Fruit fly (Drosophila melanogaster) whole organism, wandering third instar larva: ENCODE data around the gene Cbp80.

Experiments
- Abd-B ChIP-seq: fragments of >200 bp; optimal IDR thresholded peaks from 2 replicates; lab custom pipeline; 2017; ENCODE audit warnings: missing biosample characterization, missing genetic modification characterization
- CG32264 ChIP-seq: fragments of 200-800 bp; sonication (Bioruptor generic); optimal IDR thresholded peaks from 2 replicates; lab custom pipeline; 2016; ENCODE audit warnings: missing biosample characterization, missing genetic modification characterization
- CG9705 ChIP-seq: fragments of 200-800 bp; sonication (Bioruptor generic); optimal IDR thresholded peaks from 2 replicates; lab custom pipeline; 2018; ENCODE audit warnings: missing biosample characterization, mild to moderate bottlenecking, missing genetic modification characterization
- CrebA ChIP-seq: fragments of 200-800 bp; sonication (Bioruptor generic); optimal IDR thresholded peaks from 2 replicates; lab custom pipeline; 2016; ENCODE audit warnings: missing biosample characterization, mild to moderate bottlenecking, missing genetic modification characterization, borderline replicate concordance
- Dfd ChIP-seq: fragments of >200 bp; optimal IDR thresholded peaks from 2 replicates; lab custom pipeline; 2017; ENCODE audit warnings: missing biosample characterization, missing genetic modification characterization
- Dif ChIP-seq: fragments of 200-275, 200-300 bp; sonication (Bioruptor generic); optimal IDR thresholded peaks from 2 replicates; lab custom pipeline; 2018; ENCODE audit warnings: missing biosample characterization, missing genetic modification characterization; ENCODE audit not compliant: partially characterized antibody
- GATAd ChIP-seq: sonication (Bioruptor generic); optimal IDR thresholded peaks from 2 replicates; lab custom pipeline; 2016; ENCODE audit warnings: missing biosample characterization, missing genetic modification characterization
- HLH106 ChIP-seq: fragments of 200-800 bp; optimal IDR thresholded peaks from 3 replicates; lab custom pipeline; 2019; ENCODE audit warnings: missing biosample characterization, mild to moderate bottlenecking, missing genetic modification characterization, moderate library complexity
- Hnf4 ChIP-seq: fragments of 200-800 bp; sonication (Bioruptor generic); optimal IDR thresholded peaks from 2 replicates; lab custom pipeline; 2016; ENCODE audit warnings: missing biosample characterization, mild to moderate bottlenecking, missing genetic modification characterization
- Hr78 ChIP-seq: fragments of >200 bp; optimal IDR thresholded peaks from 2 replicates; lab custom pipeline; 2017; ENCODE audit warnings: missing biosample characterization, missing genetic modification characterization
- Hr83 ChIP-seq: fragments of 200-300 bp; sonication (Bioruptor generic); optimal IDR thresholded peaks from 2 replicates; lab custom pipeline; 2016; ENCODE audit warnings: missing biosample characterization, mild to moderate bottlenecking, missing genetic modification characterization, moderate library complexity; ENCODE audit not compliant: poor library complexity, severe bottlenecking
- Mio ChIP-seq: sonication (Bioruptor generic); optimal IDR thresholded peaks from 2 replicates; lab custom pipeline; 2016; ENCODE audit warnings: missing biosample characterization, missing genetic modification characterization
- N ChIP-seq: fragments of >200 bp; optimal IDR thresholded peaks from 2 replicates; lab custom pipeline; 2018; ENCODE audit warnings: missing biosample characterization, missing external identifiers, missing genetic modification characterization
- OdsH ChIP-seq: fragments of 200-800 bp; sonication (Bioruptor generic); optimal IDR thresholded peaks from 2 replicates; lab custom pipeline; 2016; ENCODE audit warnings: missing biosample characterization, mild to moderate bottlenecking, missing genetic modification characterization
- Rel ChIP-seq, 2 experiments: fragments of 200-800 bp; sonication (Bioruptor generic) in 1 of 2; optimal IDR thresholded peaks; 2 replicates in 1 of 2; 3 replicates in 1 of 2; lab custom pipeline; 2016 to 2019; ENCODE audit warnings: mild to moderate bottlenecking in 2 of 2, missing biosample characterization in 2 of 2, missing genetic modification characterization in 2 of 2, moderate library complexity in 1 of 2
- Sp1 ChIP-seq: fragments of 200-800 bp; sonication (Bioruptor generic); optimal IDR thresholded peaks from 3 replicates; lab custom pipeline; 2019; ENCODE audit warnings: missing biosample characterization, mild to moderate bottlenecking, missing genetic modification characterization, moderate library complexity
- Vsx2 ChIP-seq: fragments of 200-300, 225-300 bp; sonication (Bioruptor generic); optimal IDR thresholded peaks from 2 replicates; lab custom pipeline; 2018; ENCODE audit warnings: missing biosample characterization, missing genetic modification characterization; ENCODE audit not compliant: partially characterized antibody
- br ChIP-seq: fragments of 200-800 bp; sonication (Bioruptor generic); optimal IDR thresholded peaks from 2 replicates; lab custom pipeline; 2016; ENCODE audit warnings: missing biosample characterization, missing genetic modification characterization
- brk ChIP-seq: fragments of 200-800 bp; sonication (Bioruptor generic); optimal IDR thresholded peaks from 2 replicates; lab custom pipeline; 2016; ENCODE audit warnings: missing biosample characterization, mild to moderate bottlenecking, missing genetic modification characterization
- dl ChIP-seq, 2 experiments: fragments of 175-275, 200-275 bp in 1 of 2; fragments of 200-275 bp in 1 of 2; sonication (Bioruptor generic); optimal IDR thresholded peaks; lab custom pipeline; 2018; ENCODE audit warnings: mild to moderate bottlenecking in 2 of 2, missing biosample characterization in 2 of 2, missing genetic modification characterization in 2 of 2, moderate library complexity in 2 of 2; ENCODE audit not compliant: partially characterized antibody in 2 of 2, insufficient read depth in 1 of 2
- dmrt93B ChIP-seq: fragments of 200-800 bp; sonication (Bioruptor generic); optimal IDR thresholded peaks from 2 replicates; lab custom pipeline; 2018; ENCODE audit warnings: missing biosample characterization, mild to moderate bottlenecking, missing genetic modification characterization
- dsf ChIP-seq: sonication (Bioruptor generic); optimal IDR thresholded peaks from 2 replicates; lab custom pipeline; 2016; ENCODE audit warnings: missing biosample characterization, missing genetic modification characterization, borderline replicate concordance
- ey ChIP-seq: fragments of 200-800 bp; sonication (Bioruptor generic); optimal IDR thresholded peaks from 2 replicates; lab custom pipeline; 2016; ENCODE audit warnings: missing biosample characterization, missing genetic modification characterization
- foxo ChIP-seq, 2 experiments: fragments of 200-800 bp; sonication (Bioruptor generic); optimal IDR thresholded peaks; 2 replicates in 1 of 2; 3 replicates in 1 of 2; lab custom pipeline; 2016 to 2017; ENCODE audit warnings: missing biosample characterization in 2 of 2, missing genetic modification characterization in 2 of 2
- fru ChIP-seq: fragments of 200-800 bp; sonication (Bioruptor generic); optimal IDR thresholded peaks from 3 replicates; lab custom pipeline; 2016; ENCODE audit warnings: missing biosample characterization, mild to moderate bottlenecking, missing genetic modification characterization
- h ChIP-seq: fragments of 200-800 bp; sonication (Bioruptor generic); optimal IDR thresholded peaks from 3 replicates; lab custom pipeline; 2016; ENCODE audit warnings: missing biosample characterization, mild to moderate bottlenecking, missing genetic modification characterization
- jim ChIP-seq: fragments of 175-275, 200-325 bp; sonication (Bioruptor generic); optimal IDR thresholded peaks from 2 replicates; lab custom pipeline; 2016; ENCODE audit warnings: missing biosample characterization, mild to moderate bottlenecking, missing genetic modification characterization
- pan ChIP-seq: fragments of >200 bp; optimal IDR thresholded peaks from 2 replicates; lab custom pipeline; 2017
- psq ChIP-seq: fragments of 200-800 bp; sonication (Bioruptor generic); optimal IDR thresholded peaks from 3 replicates; lab custom pipeline; 2017; ENCODE audit warnings: missing biosample characterization, mild to moderate bottlenecking, missing genetic modification characterization, moderate library complexity
- sage ChIP-seq: fragments of 200-800 bp; sonication (Bioruptor generic); optimal IDR thresholded peaks from 2 replicates; lab custom pipeline; 2016; ENCODE audit warnings: missing biosample characterization, mild to moderate bottlenecking, missing genetic modification characterization
- sv ChIP-seq: fragments of 200-800 bp; sonication (Bioruptor generic); optimal IDR thresholded peaks from 3 replicates; lab custom pipeline; 2016; ENCODE audit warnings: missing biosample characterization, missing genetic modification characterization
- tai ChIP-seq: sonication (Bioruptor generic); optimal IDR thresholded peaks from 2 replicates; lab custom pipeline; 2016; ENCODE audit warnings: missing biosample characterization, missing genetic modification characterization
- usp ChIP-seq: fragments of >200 bp; optimal IDR thresholded peaks from 2 replicates; lab custom pipeline; 2017; ENCODE audit warnings: missing biosample characterization, missing genetic modification characterization
- woc ChIP-seq: sonication (Bioruptor generic); optimal IDR thresholded peaks from 2 replicates; lab custom pipeline; 2016; ENCODE audit warnings: missing biosample characterization, mild to moderate bottlenecking, missing genetic modification characterization

Cbp80 gene

dm6 chrX:4616865-4617669, 32.7 kb upstream of the Cbp80 start, which contains the start of gene peb:
peb (plus strand) TSS chrX:4617564.
- TF ChIP-seq GATAd (GFP tag; lab: Kevin White, UChicago) (no peak), psq (GFP tag; lab: Kevin White, UChicago) (peak; percentile 27), HLH106 (tag; lab: Kevin White, UChicago) (peak; percentile 38), Vsx2 (GFP tag; lab: Kevin White, UChicago) (no peak), dmrt93B (GFP tag; lab: Kevin White, UChicago) (peak; percentile 30), ey (peak; percentile 67), Sp1 (GFP tag; lab: Kevin White, UChicago) (peak; percentile 43), OdsH (GFP tag; lab: Kevin White, UChicago) (peak; percentile 31), woc (GFP tag; lab: Kevin White, UChicago) (peak; percentile 54), Dif (GFP tag; lab: Kevin White, UChicago) (peak; percentile 74), CG9705 (GFP tag; lab: Kevin White, UChicago) (no peak), Rel (GFP tag; optimal IDR thresholded peaks at IDR 0.05; lab: Kevin White, UChicago) (no peak), Rel (tag; optimal IDR thresholded peaks at IDR 0.05; lab: Kevin White, UChicago) (peak; percentile 5), dl (GFP tag; optimal IDR thresholded peaks at IDR 0.05; lab: Kevin White, UChicago; ENCODE audit: insufficient read depth in 1 of 2, partially characterized antibody in 2 of 2) (peak in 1 of 2 experiments; percentile 58), h (GFP tag; lab: Kevin White, UChicago) (peak; percentile 39), foxo (GFP tag; optimal IDR thresholded peaks at IDR 0.05; lab: Kevin White, UChicago) (peak in 1 of 2 experiments; percentile 80), dsf (no peak), br (peak; percentile 41), fru (GFP tag; lab: Kevin White, UChicago) (peak; percentile 79), Abd-B (GFP tag; lab: Kevin White, UChicago) (no peak), tai (GFP tag; lab: Kevin White, UChicago) (no peak), brk (GFP tag; lab: Kevin White, UChicago) (peak; percentile 23)

dm6 chrX:4618869-4619268, 30.9 kb upstream of the Cbp80 start:
- no peak for TF ChIP-seq HLH106 (tag; lab: Kevin White, UChicago)
- no peak for TF ChIP-seq Mio (GFP tag; lab: Kevin White, UChicago)
- no peak for TF ChIP-seq Dfd (GFP tag; lab: Kevin White, UChicago)
- TF ChIP-seq CrebA = no peak
- no peak for TF ChIP-seq pan (lab: Kevin White, UChicago)
- no peak for TF ChIP-seq Hnf4 (GFP tag; lab: Kevin White, UChicago)
- TF ChIP-seq Rel (GFP tag; optimal IDR thresholded peaks at IDR 0.05; lab: Kevin White, UChicago) = no peak
- TF ChIP-seq Rel (tag; optimal IDR thresholded peaks at IDR 0.05; lab: Kevin White, UChicago) = peak; percentile 84
- no peak for TF ChIP-seq tai (GFP tag; lab: Kevin White, UChicago)
- TF ChIP-seq dmrt93B (GFP tag; lab: Kevin White, UChicago) = no peak

dm6 chrX:4627160-4627559, 22.7 kb upstream of the Cbp80 start:
- no peak for TF ChIP-seq usp (GFP tag; lab: Kevin White, UChicago)
- no peak for TF ChIP-seq jim (GFP tag; lab: Kevin White, UChicago)
- TF ChIP-seq N (GFP tag; lab: Kevin White, UChicago) = no peak
- TF ChIP-seq tai (GFP tag; lab: Kevin White, UChicago) = no peak
- no peak for TF ChIP-seq sv (GFP tag; lab: Kevin White, UChicago)
- no peak for TF ChIP-seq dsf
- TF ChIP-seq br = no peak
- TF ChIP-seq Hr78 (GFP tag; lab: Kevin White, UChicago) = no peak

dm6 chrX:4630836-4631235, 19.0 kb upstream of the Cbp80 start, which contains the start of gene Alms1b:
Alms1b (minus strand) TSS chrX:4630936.
- TF ChIP-seq psq (GFP tag; lab: Kevin White, UChicago) (no peak), OdsH (GFP tag; lab: Kevin White, UChicago) (no peak), sage (GFP tag; lab: Kevin White, UChicago) (no peak), Hr83 (GFP tag; lab: Kevin White, UChicago) (no peak), Sp1 (GFP tag; lab: Kevin White, UChicago) (no peak), CrebA (no peak), Rel (GFP tag; optimal IDR thresholded peaks at IDR 0.05; lab: Kevin White, UChicago) (no peak), Rel (tag; optimal IDR thresholded peaks at IDR 0.05; lab: Kevin White, UChicago) (no peak), CG32264 (GFP tag; lab: Kevin White, UChicago) (no peak), HLH106 (tag; lab: Kevin White, UChicago) (no peak)
